Worm (Caenorhabditis elegans): ENCODE data around the gene gtl-2.

ce11 chrIV:11231376-11231775 lies 41.9 kb upstream of the gtl-2 start:
- TF ChIP-seq flt-1 (GFP tag; IDR thresholded peaks at IDR 0.05) (no peak), tbx-11 (GFP tag; IDR thresholded peaks at IDR 0.05) (no peak), hmbx-1 (tag; optimal IDR thresholded peaks at IDR 0.05) (no peak), ama-1 (optimal IDR thresholded peaks at IDR 0.05) (no peak), scrt-1 (GFP tag; IDR thresholded peaks at IDR 0.05) (no peak), ceh-36 (tag; optimal IDR thresholded peaks at IDR 0.05) (no peak), tra-4 (tag; optimal IDR thresholded peaks at IDR 0.05) (no peak), ceh-13 (GFP tag; optimal IDR thresholded peaks at IDR 0.05) (no peak), hnd-1 (tag; optimal IDR thresholded peaks at IDR 0.05) (no peak)

Data from whole organism, early embryonic.